Worm (Caenorhabditis elegans): ENCODE measurements around the gene C13F10.7.
A peak's percentile ranks its signal among the peaks of the same experiment; 100 is the strongest.

Gene C13F10.7

DNA sequence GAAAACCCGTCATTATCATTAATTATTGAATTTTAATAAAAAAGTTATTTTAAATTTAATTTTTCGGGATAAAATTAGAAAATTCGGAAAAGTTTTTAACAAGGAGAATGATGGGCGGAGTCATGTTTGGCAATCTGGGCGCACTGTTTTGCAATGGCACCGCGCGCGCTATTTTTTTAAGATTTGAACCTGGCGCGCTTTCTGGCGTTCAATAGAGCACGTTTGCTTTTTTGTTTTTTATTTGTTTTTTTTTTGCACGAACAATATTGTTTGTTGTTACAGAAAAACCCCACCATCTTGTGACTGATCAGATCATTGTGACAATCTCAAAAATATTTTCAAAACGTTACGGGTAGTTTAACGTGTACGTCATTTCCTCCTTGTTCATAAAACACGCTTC is 14.1 kb upstream of the C13F10.7 start, which contains the start of gene hyls-1:
Gene hyls-1 (plus strand): TSS at position 249 of the 400 bp plus-strand sequence.
- TF ChIP-seq hlh-1 (tag; optimal IDR thresholded peaks at IDR 0.05) (peak; percentile 21), nhr-28 (tag; optimal IDR thresholded peaks at IDR 0.05) (no peak), tbx-8 (GFP tag; optimal IDR thresholded peaks at IDR 0.05) (no peak), unc-120 (tag; optimal IDR thresholded peaks at IDR 0.05; ENCODE audit: poor library complexity, severe bottlenecking) (peak; percentile 93), nhr-237 (tag; optimal IDR thresholded peaks at IDR 0.05) (peak; percentile 82), nhr-2 (tag; optimal IDR thresholded peaks at IDR 0.05) (peak; percentile 9), lsy-2 (tag; optimal IDR thresholded peaks at IDR 0.05) (peak; percentile 76), sem-2 (GFP tag; optimal IDR thresholded peaks at IDR 0.05) (no peak), ceh-83 (GFP tag; optimal IDR thresholded peaks at IDR 0.05) (no peak), mep-1 (tag; optimal IDR thresholded peaks at IDR 0.05) (peak; percentile 64), mab-5 (tag; optimal IDR thresholded peaks at IDR 0.05) (peak; percentile 10), ces-1 (GFP tag; optimal IDR thresholded peaks at IDR 0.05) (peak; percentile 73), lin-13 (tag; optimal IDR thresholded peaks at IDR 0.05) (peak; percentile 33), ceh-39 (tag; optimal IDR thresholded peaks at IDR 0.05) (peak; percentile 62), pha-4 (tag; optimal IDR thresholded peaks at IDR 0.05) (peak; percentile 42)

DNA sequence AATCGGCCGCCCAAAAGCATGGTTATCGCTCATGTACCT is 13.9 kb upstream of the C13F10.7 start, which contains the start of gene hpo-9:
Gene hpo-9 (minus strand): TSS at position 37 of the 39 bp plus-strand sequence.
- TF ChIP-seq unc-39 (tag; optimal IDR thresholded peaks at IDR 0.05) (no peak), nhr-237 (tag; optimal IDR thresholded peaks at IDR 0.05) (no peak), elt-3 (tag; optimal IDR thresholded peaks at IDR 0.05) (no peak), sem-2 (GFP tag; optimal IDR thresholded peaks at IDR 0.05) (no peak), lin-32 (GFP tag; optimal IDR thresholded peaks at IDR 0.05) (no peak), lsy-2 (tag; optimal IDR thresholded peaks at IDR 0.05) (no peak), nhr-28 (tag; optimal IDR thresholded peaks at IDR 0.05) (no peak), hlh-1 (tag; optimal IDR thresholded peaks at IDR 0.05) (no peak), ztf-11 (tag; optimal IDR thresholded peaks at IDR 0.05) (no peak)

DNA sequence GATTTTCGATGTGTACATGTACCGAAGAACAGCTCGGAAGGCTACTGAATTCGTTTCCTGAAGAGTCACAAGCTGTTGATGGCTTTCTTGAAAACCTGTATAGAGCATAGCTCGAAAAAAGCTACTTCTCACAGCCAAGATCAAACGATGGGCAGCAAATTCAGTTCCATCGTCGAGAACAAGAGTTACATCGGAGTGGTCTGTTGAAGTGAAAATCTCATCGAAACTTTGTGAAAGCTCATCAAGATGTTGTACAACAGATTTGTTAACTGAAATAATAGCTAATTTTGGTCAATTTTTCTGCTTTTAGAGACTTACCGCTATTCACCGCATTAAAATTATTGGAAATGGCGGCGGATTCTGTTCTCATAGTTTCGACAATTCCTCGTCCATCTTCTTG is 13.6 kb upstream of the C13F10.7 start:
- no peak for TF ChIP-seq flh-1 (GFP tag; optimal IDR thresholded peaks at IDR 0.05)
- TF ChIP-seq bed-3 (GFP tag; optimal IDR thresholded peaks at IDR 0.05) = no peak
- TF ChIP-seq hlh-1 (tag; optimal IDR thresholded peaks at IDR 0.05) = no peak
- TF ChIP-seq ztf-11 (tag; optimal IDR thresholded peaks at IDR 0.05) = no peak
- no peak for TF ChIP-seq mep-1 (tag; optimal IDR thresholded peaks at IDR 0.05)
- no peak for TF ChIP-seq pha-4 (tag; optimal IDR thresholded peaks at IDR 0.05)
- TF ChIP-seq zip-8 (tag; optimal IDR thresholded peaks at IDR 0.05) = no peak
- no peak for TF ChIP-seq mls-2 (tag; optimal IDR thresholded peaks at IDR 0.05)
- TF ChIP-seq ceh-39 (tag; optimal IDR thresholded peaks at IDR 0.05) = no peak
- TF ChIP-seq ham-2 (GFP tag; optimal IDR thresholded peaks at IDR 0.05) = no peak
- TF ChIP-seq snpc-4 (tag; optimal IDR thresholded peaks at IDR 0.05) = no peak

DNA sequence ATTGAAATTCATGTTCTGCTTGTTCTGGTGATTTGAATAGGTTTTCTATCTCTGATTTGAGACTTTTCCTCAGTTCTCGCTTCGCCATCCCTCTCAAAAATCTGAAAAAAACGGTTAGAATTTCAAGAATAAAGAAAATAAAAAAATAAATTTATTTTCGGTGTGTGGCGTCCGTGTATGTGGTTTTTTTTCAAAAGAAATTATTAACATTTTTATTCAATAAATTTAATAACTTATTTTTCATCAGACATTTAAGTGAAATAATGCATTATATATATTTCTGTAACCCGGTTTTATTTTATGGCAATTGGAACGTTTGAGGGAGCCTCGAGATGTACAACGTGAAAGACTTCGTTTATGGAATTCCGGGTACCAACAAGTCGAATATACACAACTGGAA is 11.7 kb upstream of the C13F10.7 start, which contains the start of gene C05C8.5:
Gene C05C8.5 (minus strand): TSS at position 101 of the 400 bp plus-strand sequence.
- TF ChIP-seq nhr-28 (tag; optimal IDR thresholded peaks at IDR 0.05) = no peak
- no peak for TF ChIP-seq lin-32 (GFP tag; optimal IDR thresholded peaks at IDR 0.05)
- TF ChIP-seq snpc-4 (tag; optimal IDR thresholded peaks at IDR 0.05) = no peak
- no peak for TF ChIP-seq drap-1 (GFP tag; optimal IDR thresholded peaks at IDR 0.05)
- no peak for TF ChIP-seq pha-4 (tag; optimal IDR thresholded peaks at IDR 0.05)
- TF ChIP-seq mab-5 (tag; optimal IDR thresholded peaks at IDR 0.05) = no peak
- TF ChIP-seq lsy-2 (tag; optimal IDR thresholded peaks at IDR 0.05) = no peak
- no peak for TF ChIP-seq elt-3 (tag; optimal IDR thresholded peaks at IDR 0.05)
- no peak for TF ChIP-seq zip-8 (tag; optimal IDR thresholded peaks at IDR 0.05)
- TF ChIP-seq unc-62 (GFP tag; optimal IDR thresholded peaks at IDR 0.05) = no peak
- TF ChIP-seq mep-1 (tag; optimal IDR thresholded peaks at IDR 0.05) = no peak
- TF ChIP-seq ces-1 (GFP tag; optimal IDR thresholded peaks at IDR 0.05) = no peak
- no peak for TF ChIP-seq sptf-1 (tag; optimal IDR thresholded peaks at IDR 0.05)
- TF ChIP-seq M03D4.4 (tag; optimal IDR thresholded peaks at IDR 0.05) = no peak
- no peak for TF ChIP-seq ceh-43 (GFP tag; optimal IDR thresholded peaks at IDR 0.05)
- TF ChIP-seq sem-2 (GFP tag; optimal IDR thresholded peaks at IDR 0.05) = no peak
- TF ChIP-seq elt-1 (tag; optimal IDR thresholded peaks at IDR 0.05; ENCODE audit: borderline replicate concordance, insufficient read depth) = no peak

DNA sequence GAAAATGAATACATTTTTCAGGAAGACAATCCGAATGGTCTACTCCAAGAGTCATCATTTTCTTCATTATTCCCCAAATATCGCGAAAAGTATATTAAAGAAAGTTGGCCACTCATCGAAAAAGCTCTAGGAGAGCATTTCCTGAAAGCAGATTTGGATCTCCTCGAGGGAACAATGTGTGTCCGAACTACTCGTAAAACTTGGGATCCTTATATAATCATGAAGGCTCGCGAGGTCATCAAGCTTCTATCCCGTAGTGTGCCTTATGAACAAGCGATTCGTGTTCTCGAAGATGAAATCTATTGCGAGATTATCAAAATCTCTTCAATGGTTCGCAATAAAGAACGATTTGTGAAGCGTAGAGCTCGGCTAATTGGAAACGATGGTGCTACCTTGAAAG is 8.5 kb upstream of the C13F10.7 start:
- TF ChIP-seq unc-120 (tag; optimal IDR thresholded peaks at IDR 0.05; ENCODE audit: poor library complexity, severe bottlenecking) = no peak
- TF ChIP-seq snpc-4 (tag; optimal IDR thresholded peaks at IDR 0.05) = no peak
- TF ChIP-seq drap-1 (GFP tag; optimal IDR thresholded peaks at IDR 0.05) = no peak
- no peak for TF ChIP-seq hlh-1 (tag; optimal IDR thresholded peaks at IDR 0.05)
- no peak for TF ChIP-seq ceh-39 (tag; optimal IDR thresholded peaks at IDR 0.05)
- TF ChIP-seq M03D4.4 (tag; optimal IDR thresholded peaks at IDR 0.05) = no peak
- TF ChIP-seq mab-5 (tag; optimal IDR thresholded peaks at IDR 0.05) = no peak
- no peak for TF ChIP-seq cnd-1 (tag; optimal IDR thresholded peaks at IDR 0.05)
- no peak for TF ChIP-seq unc-39 (tag; optimal IDR thresholded peaks at IDR 0.05)
- TF ChIP-seq flh-1 (GFP tag; optimal IDR thresholded peaks at IDR 0.05) = no peak
- no peak for TF ChIP-seq nhr-2 (tag; optimal IDR thresholded peaks at IDR 0.05)
- no peak for TF ChIP-seq unc-62 (GFP tag; optimal IDR thresholded peaks at IDR 0.05)
- TF ChIP-seq ces-1 (GFP tag; optimal IDR thresholded peaks at IDR 0.05) = no peak
